Fruit fly (Drosophila melanogaster) whole organism, embryonic: ENCODE results near the gene Vps29.

ENCODE experiments used
- CG10366 ChIP-seq: fragments of 200-800 bp; sonication (Bioruptor generic); IDR thresholded peaks from 2 replicates; pipeline ENCODE4 v1.3.6; 2022; ENCODE audit warnings: missing biosample characterization, missing genetic modification characterization
- CG11085 ChIP-seq: fragments of 200-800 bp; sonication (Bioruptor generic); IDR thresholded peaks from 2 replicates; pipeline ENCODE4 v1.3.6; 2022; ENCODE audit warnings: missing biosample characterization, missing genetic modification characterization
- CG12219 ChIP-seq: fragments of 200-800 bp; sonication (Bioruptor generic); optimal IDR thresholded peaks from 3 replicates; lab custom pipeline; 2018; ENCODE audit warnings: missing biosample characterization, mild to moderate bottlenecking, missing genetic modification characterization
- CG12236 ChIP-seq: fragments of 200-800 bp; sonication (Bioruptor generic); optimal IDR thresholded peaks from 2 replicates; lab custom pipeline; 2016; ENCODE audit warnings: missing biosample characterization, missing genetic modification characterization
- CG1233 ChIP-seq: fragments of 200-800 bp; sonication (Bioruptor generic); optimal IDR thresholded peaks from 4 replicates; lab custom pipeline; 2018; ENCODE audit warnings: missing biosample characterization, mild to moderate bottlenecking, missing genetic modification characterization
- CG13287 ChIP-seq: fragments of 200-800 bp; sonication (Bioruptor generic); IDR thresholded peaks from 2 replicates; pipeline ENCODE4 v1.3.6; 2022; ENCODE audit warnings: missing biosample characterization, missing genetic modification characterization; ENCODE audit not compliant: partially characterized antibody
- CG14860 ChIP-seq: fragments of 200-800 bp; sonication (Bioruptor generic); IDR thresholded peaks from 3 replicates; pipeline ENCODE4 v1.3.6; 2022; ENCODE audit warnings: missing biosample characterization, missing genetic modification characterization; ENCODE audit not compliant: partially characterized antibody
- CG15479 ChIP-seq: fragments of 200-800 bp; sonication (Bioruptor generic); optimal IDR thresholded peaks from 3 replicates; lab custom pipeline; 2019; ENCODE audit warnings: missing biosample characterization, mild to moderate bottlenecking, missing genetic modification characterization, moderate library complexity
- CG17361 ChIP-seq: fragments of 200-800 bp; sonication (Bioruptor generic); IDR thresholded peaks from 3 replicates; pipeline ENCODE4 v1.3.6; 2022; ENCODE audit warnings: missing biosample characterization, missing genetic modification characterization
- CG17568 ChIP-seq: fragments of 200-800 bp; sonication (Bioruptor generic); optimal IDR thresholded peaks from 2 replicates; lab custom pipeline; 2018; ENCODE audit warnings: missing biosample characterization, mild to moderate bottlenecking, missing genetic modification characterization, moderate library complexity
- CG2202 ChIP-seq: fragments of 200-800 bp; sonication (Bioruptor generic); optimal IDR thresholded peaks from 2 replicates; lab custom pipeline; 2018; ENCODE audit warnings: missing biosample characterization, mild to moderate bottlenecking, missing genetic modification characterization
- CG32767 ChIP-seq: fragments of 200-800 bp; sonication (Bioruptor generic); IDR thresholded peaks from 2 replicates; pipeline ENCODE4 v1.3.6; 2022; ENCODE audit warnings: missing biosample characterization, missing genetic modification characterization
- CG34224 ChIP-seq: fragments of 200-800 bp; sonication (Bioruptor generic); IDR thresholded peaks from 3 replicates; pipeline ENCODE4 v1.3.6; 2022; ENCODE audit warnings: missing biosample characterization, missing genetic modification characterization; ENCODE audit not compliant: partially characterized antibody
- CG6175 ChIP-seq: fragments of 200-800 bp; sonication (Bioruptor generic); IDR thresholded peaks from 3 replicates; pipeline ENCODE4 v1.3.6; 2022; ENCODE audit warnings: missing biosample characterization, missing genetic modification characterization
- CG7556 ChIP-seq: fragments of 200-800 bp; sonication (Bioruptor generic); optimal IDR thresholded peaks from 2 replicates; lab custom pipeline; 2017; ENCODE audit warnings: missing biosample characterization, mild to moderate bottlenecking, missing genetic modification characterization
- CG7745 ChIP-seq: fragments of 200-800 bp; sonication (Bioruptor generic); optimal IDR thresholded peaks from 2 replicates; lab custom pipeline; 2018; ENCODE audit warnings: missing biosample characterization, mild to moderate bottlenecking, missing genetic modification characterization, moderate library complexity
- CG7963 ChIP-seq: fragments of 200-800 bp; sonication (Bioruptor generic); IDR thresholded peaks from 3 replicates; pipeline ENCODE4 v1.3.6; 2022; ENCODE audit warnings: missing biosample characterization, missing genetic modification characterization; ENCODE audit not compliant: partially characterized antibody
- CG8478 ChIP-seq: fragments of >200 bp; optimal IDR thresholded peaks from 2 replicates; lab custom pipeline; 2018
- CG9797 ChIP-seq: fragments of 200-800 bp; sonication (Bioruptor generic); optimal IDR thresholded peaks from 3 replicates; lab custom pipeline; 2018; ENCODE audit warnings: missing biosample characterization, mild to moderate bottlenecking, missing genetic modification characterization
- CG9932 ChIP-seq: fragments of 200-800 bp; sonication (Bioruptor generic); IDR thresholded peaks from 2 replicates; pipeline ENCODE4 v1.3.6; 2022; ENCODE audit warnings: missing biosample characterization, missing genetic modification characterization
- Camta ChIP-seq: fragments of 200-800 bp; sonication (Bioruptor generic); optimal IDR thresholded peaks from 2 replicates; lab custom pipeline; 2016; ENCODE audit warnings: missing biosample characterization, missing genetic modification characterization
- Dref ChIP-seq: fragments of 200-800 bp; sonication (Bioruptor generic); IDR thresholded peaks from 2 replicates; pipeline ENCODE4 v1.3.6; 2022; ENCODE audit warnings: missing biosample characterization, missing genetic modification characterization
- E2f2 ChIP-seq: fragments of 200-800 bp; sonication (Bioruptor generic); IDR thresholded peaks from 2 replicates; pipeline ENCODE4 v1.3.6; 2022; ENCODE audit warnings: missing biosample characterization, missing genetic modification characterization
- Hr39 ChIP-seq: fragments of >200 bp; optimal IDR thresholded peaks from 2 replicates; lab custom pipeline; 2017
- Lpt ChIP-seq: fragments of >200 bp; optimal IDR thresholded peaks from 2 replicates; lab custom pipeline; 2018; ENCODE audit warnings: missing biosample characterization, missing genetic modification characterization
- MBD-R2 ChIP-seq: fragments of 200-800 bp; sonication (Bioruptor generic); IDR thresholded peaks from 2 replicates; pipeline ENCODE4 v1.3.6; 2022; ENCODE audit warnings: missing biosample characterization, missing genetic modification characterization
- Nf-YA ChIP-seq: fragments of 200-800 bp; sonication (Bioruptor generic); IDR thresholded peaks from 2 replicates; pipeline ENCODE4 v1.3.6; 2022; ENCODE audit warnings: missing biosample characterization, missing genetic modification characterization
- PHDP ChIP-seq: fragments of 200-800 bp; sonication (Bioruptor generic); optimal IDR thresholded peaks from 3 replicates; lab custom pipeline; 2018; ENCODE audit warnings: missing biosample characterization, mild to moderate bottlenecking, missing genetic modification characterization, moderate library complexity
- Sin3A ChIP-seq: fragments of >200 bp; optimal IDR thresholded peaks from 2 replicates; lab custom pipeline; 2018
- Vsx1 ChIP-seq: fragments of 200-800 bp; sonication (Bioruptor generic); optimal IDR thresholded peaks from 2 replicates; lab custom pipeline; 2017; ENCODE audit warnings: missing biosample characterization, mild to moderate bottlenecking, missing genetic modification characterization, missing genetic modification reagents
- ato ChIP-seq: fragments of 200-800 bp; sonication (Bioruptor generic); IDR thresholded peaks from 2 replicates; pipeline ENCODE4 v1.3.6; 2022; ENCODE audit warnings: missing biosample characterization, missing genetic modification characterization; ENCODE audit not compliant: partially characterized antibody
- bbx ChIP-seq: fragments of 200-800 bp; sonication (Bioruptor generic); IDR thresholded peaks from 2 replicates; pipeline ENCODE4 v1.3.6; 2022; ENCODE audit warnings: missing biosample characterization, missing genetic modification characterization; ENCODE audit not compliant: partially characterized antibody
- chn ChIP-seq: fragments of 200-800 bp; sonication (Bioruptor generic); optimal IDR thresholded peaks from 2 replicates; lab custom pipeline; 2016; ENCODE audit warnings: missing biosample characterization, missing genetic modification characterization
- corto ChIP-seq: fragments of 200-800 bp; sonication (Bioruptor generic); optimal IDR thresholded peaks from 2 replicates; lab custom pipeline; 2016; ENCODE audit warnings: missing biosample characterization, mild to moderate bottlenecking, missing genetic modification characterization, moderate library complexity
- crp ChIP-seq, 2 experiments: fragments of 200-800 bp; sonication (Bioruptor generic); optimal IDR thresholded peaks; 2 replicates in 1 of 2; 3 replicates in 1 of 2; lab custom pipeline; 2017; ENCODE audit warnings: missing biosample characterization in 2 of 2, missing genetic modification characterization in 2 of 2, mild to moderate bottlenecking in 1 of 2, moderate library complexity in 1 of 2
- cwo ChIP-seq: fragments of 200-800 bp; sonication (Bioruptor generic); optimal IDR thresholded peaks from 3 replicates; lab custom pipeline; 2017; ENCODE audit warnings: missing biosample characterization, missing genetic modification characterization, mild to moderate bottlenecking, moderate library complexity, missing genetic modification reagents
- gcm ChIP-seq: fragments of 200-800 bp; sonication (Bioruptor generic); optimal IDR thresholded peaks from 2 replicates; lab custom pipeline; 2019; ENCODE audit warnings: missing biosample characterization, mild to moderate bottlenecking, missing genetic modification characterization, moderate library complexity
- gcm2 ChIP-seq: fragments of 200-800 bp; sonication (Bioruptor generic); optimal IDR thresholded peaks from 2 replicates; lab custom pipeline; 2016; ENCODE audit warnings: missing biosample characterization, missing genetic modification characterization
- gro ChIP-seq: fragments of 200-800 bp; sonication (Bioruptor generic); optimal IDR thresholded peaks from 2 replicates; lab custom pipeline; 2016; ENCODE audit warnings: missing biosample characterization, missing genetic modification characterization
- hb ChIP-seq: fragments of 200-800 bp; sonication (Bioruptor generic); IDR thresholded peaks from 3 replicates; pipeline ENCODE4 v1.3.6; 2022; ENCODE audit warnings: missing biosample characterization, missing genetic modification characterization; ENCODE audit not compliant: partially characterized antibody
- hth ChIP-seq: fragments of >200 bp; optimal IDR thresholded peaks from 2 replicates; lab custom pipeline; 2017; ENCODE audit warnings: inconsistent platforms
- ind ChIP-seq: fragments of 200-800 bp; sonication (Bioruptor generic); optimal IDR thresholded peaks from 3 replicates; lab custom pipeline; 2016; ENCODE audit warnings: missing biosample characterization, missing genetic modification characterization
- inv ChIP-seq: fragments of 200-800 bp; sonication (Bioruptor generic); IDR thresholded peaks from 2 replicates; pipeline ENCODE4 v1.3.6; 2022; ENCODE audit warnings: missing biosample characterization, missing genetic modification characterization; ENCODE audit not compliant: partially characterized antibody
- jumu ChIP-seq: fragments of 200-800 bp; sonication (Bioruptor generic); optimal IDR thresholded peaks from 3 replicates; lab custom pipeline; 2016; ENCODE audit warnings: missing biosample characterization, missing genetic modification characterization
- pnt ChIP-seq: fragments of 200-800 bp; sonication (Bioruptor generic); optimal IDR thresholded peaks from 3 replicates; lab custom pipeline; 2016; ENCODE audit warnings: missing biosample characterization, missing genetic modification characterization
- pzg ChIP-seq: fragments of 200-800 bp; sonication (Bioruptor generic); optimal IDR thresholded peaks from 3 replicates; lab custom pipeline; 2018; ENCODE audit warnings: missing biosample characterization, mild to moderate bottlenecking, missing genetic modification characterization, moderate library complexity
- sens ChIP-seq: fragments of 200-800 bp; sonication (Bioruptor generic); peaks from one replicate; lab custom pipeline; 2016; ENCODE audit warnings: missing biosample characterization, missing genetic modification characterization
- tna ChIP-seq: fragments of 200-800 bp; sonication (Bioruptor generic); IDR thresholded peaks from 2 replicates; pipeline ENCODE4 v1.3.6; 2022; ENCODE audit warnings: missing biosample characterization, missing genetic modification characterization; ENCODE audit not compliant: partially characterized antibody
- toy ChIP-seq: fragments of 200-800 bp; sonication (Bioruptor generic); IDR thresholded peaks from 2 replicates; pipeline ENCODE4 v1.3.6; 2022; ENCODE audit warnings: missing biosample characterization, missing genetic modification characterization
- vnd ChIP-seq: fragments of 200-800 bp; sonication (Bioruptor generic); IDR thresholded peaks from 3 replicates; pipeline ENCODE4 v1.3.6; 2022; ENCODE audit warnings: missing biosample characterization, missing genetic modification characterization; ENCODE audit not compliant: partially characterized antibody

Vps29 gene

DNA sequence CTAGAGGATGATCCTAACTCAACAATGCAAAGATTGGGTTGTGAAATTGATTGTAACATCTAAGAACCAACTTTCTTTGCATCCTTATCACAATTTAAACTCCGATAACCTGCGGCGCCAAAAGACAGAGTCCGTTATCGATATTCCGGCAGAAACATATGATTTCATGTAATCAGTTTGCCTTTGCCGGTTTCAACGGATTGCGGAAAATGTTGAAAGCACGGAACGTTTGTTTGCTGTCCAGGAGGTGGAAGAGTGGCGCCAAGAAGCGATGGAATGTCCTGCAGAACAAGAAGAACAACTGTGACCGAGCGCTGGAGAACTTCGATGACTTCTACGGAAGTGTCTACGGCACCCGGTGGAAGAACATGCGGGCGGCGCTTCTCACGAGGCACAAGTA, 2.9 kb upstream of the Vps29 start (continued):
- no peak for TF ChIP-seq chn (GFP tag; lab: Kevin White, UChicago)
- TF ChIP-seq Dref (GFP tag; lab: Robert Waterston, UW), result peak; percentile 69
- no peak for TF ChIP-seq CG7745 (tag; lab: Kevin White, UChicago)
- no peak for TF ChIP-seq CG17568 (GFP tag; lab: Kevin White, UChicago)
- TF ChIP-seq cwo (GFP tag; lab: Kevin White, UChicago), result no peak
- TF ChIP-seq crp (GFP tag; optimal IDR thresholded peaks at IDR 0.05; lab: Kevin White, UChicago), result peak in 1 of 2 experiments; percentile 83
- no peak for TF ChIP-seq Camta
- TF ChIP-seq Nf-YA (GFP tag; lab: Robert Waterston, UW), result no peak
- peak; percentile 3 for TF ChIP-seq Sin3A (lab: Kevin White, UChicago)
- TF ChIP-seq inv, result no peak
- TF ChIP-seq CG12236 (GFP tag; lab: Kevin White, UChicago), result no peak
- TF ChIP-seq tna (GFP tag; lab: Robert Waterston, UW), result peak; percentile 50; the same call in 1 of the 2 replicates
- no peak for TF ChIP-seq bbx (GFP tag; lab: Robert Waterston, UW)
- TF ChIP-seq vnd (GFP tag; lab: Robert Waterston, UW), result peak; percentile 46; the same call in 1 of the 3 replicates
- peak; percentile 59; the same call in 2 of the 3 replicates for TF ChIP-seq CG14860 (GFP tag; lab: Robert Waterston, UW)
- no peak for TF ChIP-seq corto (GFP tag; lab: Kevin White, UChicago)
- no peak for TF ChIP-seq Lpt (GFP tag; lab: Kevin White, UChicago)
- peak; percentile 53; the same call in 2 of the 3 replicates for TF ChIP-seq CG7963 (GFP tag; lab: Robert Waterston, UW)
- TF ChIP-seq gcm, result peak; percentile 88
- no peak for TF ChIP-seq ind
- peak; percentile 30 for TF ChIP-seq pzg (GFP tag; lab: Kevin White, UChicago)
- no peak for TF ChIP-seq CG32767 (GFP tag; lab: Robert Waterston, UW)
- peak; percentile 70 for TF ChIP-seq MBD-R2 (GFP tag; lab: Robert Waterston, UW)
- no peak for TF ChIP-seq toy (GFP tag; lab: Robert Waterston, UW)
- peak; percentile 31; the same call in 1 of the 2 replicates for TF ChIP-seq ato (GFP tag; lab: Robert Waterston, UW)
- no peak for TF ChIP-seq pnt
- no peak for TF ChIP-seq Vsx1 (GFP tag; lab: Kevin White, UChicago)
- TF ChIP-seq CG2202 (tag; lab: Kevin White, UChicago), result no peak
- no peak for TF ChIP-seq CG17361
- peak; percentile 65; the same call in 1 of the 3 replicates for TF ChIP-seq hb (GFP tag; lab: Robert Waterston, UW)
- TF ChIP-seq hth (lab: Kevin White, UChicago), result no peak
- peak; percentile 90 for TF ChIP-seq E2f2
- TF ChIP-seq gro, result no peak

DNA sequence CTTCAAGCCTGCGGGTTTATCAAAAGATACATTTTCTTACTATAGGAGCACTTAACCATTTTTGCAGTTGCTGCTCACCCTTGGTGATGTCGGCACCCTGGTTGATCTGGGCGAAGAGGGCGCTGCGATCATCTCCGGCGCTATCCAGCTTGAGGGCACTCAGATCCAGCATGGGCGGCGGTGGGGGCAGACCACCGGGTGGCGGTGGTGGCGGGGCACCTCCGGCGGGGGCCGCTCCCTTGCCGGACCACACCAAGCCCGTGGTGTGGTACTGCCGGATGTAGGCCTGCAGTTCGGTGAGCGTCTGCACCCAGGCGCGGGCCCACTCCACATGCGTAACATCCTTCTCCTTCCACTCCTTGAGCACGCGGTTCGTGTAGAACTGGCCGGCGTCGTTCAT, 2.1 kb downstream of the Vps29 start:
- TF ChIP-seq Hr39 (lab: Kevin White, UChicago) (peak; percentile 83), PHDP (tag; lab: Kevin White, UChicago) (no peak), CG8478 (no peak)

DNA sequence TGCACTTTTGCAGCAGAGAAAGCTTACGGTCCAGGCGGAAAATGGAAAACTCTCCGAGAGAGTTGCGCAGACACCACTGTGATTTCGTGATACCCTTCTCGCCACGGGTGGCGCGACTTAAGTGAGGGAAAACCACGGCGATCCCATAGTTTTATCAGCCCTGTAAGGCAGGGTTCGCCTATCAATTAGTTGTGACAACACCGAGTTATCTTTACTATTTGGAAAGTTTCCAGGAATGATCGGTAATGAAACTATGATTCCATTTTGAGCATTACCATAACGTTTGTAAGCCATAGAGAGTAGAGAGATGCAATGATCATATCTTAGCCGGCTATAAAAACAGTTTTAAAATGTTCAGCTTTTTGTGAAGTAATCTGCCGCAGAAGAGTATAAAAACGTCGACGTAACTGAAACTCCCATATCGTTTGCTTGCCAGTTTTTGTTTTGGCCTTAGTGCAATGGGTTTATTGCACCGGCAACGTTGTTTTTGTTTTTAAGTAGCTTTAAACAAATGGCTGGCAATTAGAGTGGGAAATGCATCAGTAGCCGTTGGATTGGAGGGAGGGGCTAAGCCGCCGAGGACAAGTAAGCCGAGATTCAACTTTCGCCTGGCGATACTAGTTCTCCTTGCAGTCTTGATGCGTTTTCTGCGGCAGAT, 6.2 kb downstream of the Vps29 start:
- TF ChIP-seq CG9797 (no peak), sens (GFP tag; lab: Kevin White, UChicago) (peak; percentile 47), CG1233 (GFP tag; lab: Kevin White, UChicago) (no peak), gcm2 (GFP tag; lab: Kevin White, UChicago) (no peak), CG34224 (GFP tag; lab: Robert Waterston, UW) (no peak), CG7556 (GFP tag; lab: Kevin White, UChicago) (no peak), CG11085 (no peak), CG12219 (no peak), CG10366 (no peak), jumu (GFP tag; lab: Kevin White, UChicago) (no peak), CG6175 (GFP tag; lab: Robert Waterston, UW) (no peak), CG13287 (GFP tag; lab: Robert Waterston, UW) (no peak), CG15479 (GFP tag; lab: Kevin White, UChicago) (peak; percentile 3), CG9932 (GFP tag; lab: Robert Waterston, UW) (no peak)
